Fruit fly (Drosophila melanogaster) whole organism, embryonic: Measurements from ENCODE around the gene FASN2.

Experiments
- CG10209 ChIP-seq: fragments of 200-800 bp; sonication (Bioruptor generic); optimal IDR thresholded peaks from 3 replicates; lab custom pipeline; 2017; ENCODE audit warnings: missing biosample characterization, mild to moderate bottlenecking, missing genetic modification characterization, missing genetic modification reagents
- CG10366 ChIP-seq: fragments of 200-800 bp; sonication (Bioruptor generic); IDR thresholded peaks from 2 replicates; pipeline ENCODE4 v1.3.6; 2022; ENCODE audit warnings: missing biosample characterization, missing genetic modification characterization
- CG11456 ChIP-seq: fragments of 200-800 bp; sonication (Bioruptor generic); IDR thresholded peaks from 3 replicates; pipeline ENCODE4 v1.3.6; 2022; ENCODE audit warnings: missing biosample characterization, missing genetic modification characterization
- CG13287 ChIP-seq: fragments of 200-800 bp; sonication (Bioruptor generic); IDR thresholded peaks from 2 replicates; pipeline ENCODE4 v1.3.6; 2022; ENCODE audit warnings: missing biosample characterization, missing genetic modification characterization; ENCODE audit not compliant: partially characterized antibody
- CG15479 ChIP-seq: fragments of 200-800 bp; sonication (Bioruptor generic); optimal IDR thresholded peaks from 3 replicates; lab custom pipeline; 2019; ENCODE audit warnings: missing biosample characterization, mild to moderate bottlenecking, missing genetic modification characterization, moderate library complexity
- CG17568 ChIP-seq: fragments of 200-800 bp; sonication (Bioruptor generic); optimal IDR thresholded peaks from 2 replicates; lab custom pipeline; 2018; ENCODE audit warnings: missing biosample characterization, mild to moderate bottlenecking, missing genetic modification characterization, moderate library complexity
- CG17912 ChIP-seq: fragments of 200-800 bp; sonication (Bioruptor generic); optimal IDR thresholded peaks from 2 replicates; lab custom pipeline; 2018; ENCODE audit warnings: missing biosample characterization, mild to moderate bottlenecking, missing genetic modification characterization
- CG18011 ChIP-seq: fragments of 200-800 bp; sonication (Bioruptor generic); optimal IDR thresholded peaks from 2 replicates; lab custom pipeline; 2017; ENCODE audit warnings: missing biosample characterization, missing genetic modification characterization, mild to moderate bottlenecking, moderate library complexity, missing genotype
- CG18262 ChIP-seq: fragments of 200-800 bp; optimal IDR thresholded peaks from 3 replicates; lab custom pipeline; 2019; ENCODE audit warnings: missing biosample characterization, mild to moderate bottlenecking, missing genetic modification characterization, moderate library complexity
- CG18599 ChIP-seq: fragments of 200-800 bp; sonication (Bioruptor generic); optimal IDR thresholded peaks from 3 replicates; lab custom pipeline; 2017; ENCODE audit warnings: missing biosample characterization, missing genetic modification characterization, mild to moderate bottlenecking, moderate library complexity, missing genetic modification reagents
- CG2129 ChIP-seq: fragments of 200-800 bp; sonication (Bioruptor generic); IDR thresholded peaks from 2 replicates; pipeline ENCODE4 v1.3.6; 2022; ENCODE audit warnings: missing biosample characterization, missing genetic modification characterization; ENCODE audit not compliant: partially characterized antibody
- CG32532 ChIP-seq: fragments of 200-800 bp; sonication (Bioruptor generic); IDR thresholded peaks from 2 replicates; pipeline ENCODE4 v1.3.6; 2022; ENCODE audit warnings: missing biosample characterization, missing genetic modification characterization
- CG4854 ChIP-seq: fragments of 200-800 bp; sonication (Bioruptor generic); optimal IDR thresholded peaks from 2 replicates; lab custom pipeline; 2016; ENCODE audit warnings: missing biosample characterization, missing genetic modification characterization, inconsistent platforms
- CG5245 ChIP-seq: fragments of 200-800 bp; sonication (Bioruptor generic); optimal IDR thresholded peaks from 3 replicates; lab custom pipeline; 2016; ENCODE audit warnings: missing biosample characterization, missing genetic modification characterization
- CG7271 ChIP-seq: fragments of 200-800 bp; sonication (Bioruptor generic); optimal IDR thresholded peaks from 2 replicates; lab custom pipeline; 2018; ENCODE audit warnings: missing biosample characterization, mild to moderate bottlenecking, missing genetic modification characterization, moderate library complexity
- CG7556 ChIP-seq: fragments of 200-800 bp; sonication (Bioruptor generic); optimal IDR thresholded peaks from 2 replicates; lab custom pipeline; 2017; ENCODE audit warnings: missing biosample characterization, mild to moderate bottlenecking, missing genetic modification characterization
- CG7745 ChIP-seq: fragments of 200-800 bp; sonication (Bioruptor generic); optimal IDR thresholded peaks from 2 replicates; lab custom pipeline; 2018; ENCODE audit warnings: missing biosample characterization, mild to moderate bottlenecking, missing genetic modification characterization, moderate library complexity
- CG7963 ChIP-seq: fragments of 200-800 bp; sonication (Bioruptor generic); IDR thresholded peaks from 3 replicates; pipeline ENCODE4 v1.3.6; 2022; ENCODE audit warnings: missing biosample characterization, missing genetic modification characterization; ENCODE audit not compliant: partially characterized antibody
- CG9215 ChIP-seq: fragments of 200-800 bp; sonication (Bioruptor generic); IDR thresholded peaks from 2 replicates; pipeline ENCODE4 v1.3.6; 2022; ENCODE audit warnings: missing biosample characterization, missing genetic modification characterization
- CG9437 ChIP-seq: fragments of 200-800 bp; sonication (Bioruptor generic); optimal IDR thresholded peaks from 2 replicates; lab custom pipeline; 2018; ENCODE audit warnings: missing biosample characterization, mild to moderate bottlenecking, missing genetic modification characterization
- CG9609 ChIP-seq: fragments of 200-800 bp; sonication (Bioruptor generic); optimal IDR thresholded peaks from 3 replicates; lab custom pipeline; 2016; ENCODE audit warnings: missing biosample characterization, missing genetic modification characterization
- CG9876 ChIP-seq: fragments of 200-800 bp; sonication (Bioruptor generic); optimal IDR thresholded peaks from 2 replicates; lab custom pipeline; 2016; ENCODE audit warnings: missing biosample characterization, missing genetic modification characterization
- Ets65A ChIP-seq: fragments of 200-800 bp; sonication (Bioruptor generic); peaks from one replicate; lab custom pipeline; 2016; ENCODE audit warnings: missing biosample characterization, missing genetic modification characterization
- Fer3 ChIP-seq: fragments of 200-800 bp; sonication (Bioruptor generic); optimal IDR thresholded peaks from 2 replicates; lab custom pipeline; 2018; ENCODE audit warnings: missing biosample characterization, mild to moderate bottlenecking, missing genetic modification characterization, moderate library complexity
- Hey ChIP-seq: fragments of 200-800 bp; sonication (Bioruptor generic); optimal IDR thresholded peaks from 3 replicates; lab custom pipeline; 2018; ENCODE audit warnings: missing biosample characterization, mild to moderate bottlenecking, missing genetic modification characterization
- Hr51 ChIP-seq, 2 experiments: fragments of 200-800 bp; sonication (Bioruptor generic); optimal IDR thresholded peaks; 2 replicates in 1 of 2; 3 replicates in 1 of 2; lab custom pipeline; 2016 to 2018; ENCODE audit warnings: missing biosample characterization in 2 of 2, missing genetic modification characterization in 2 of 2, mild to moderate bottlenecking in 1 of 2, moderate library complexity in 1 of 2
- Jarid2 ChIP-seq: fragments of 200-800 bp; sonication (Bioruptor generic); optimal IDR thresholded peaks from 3 replicates; lab custom pipeline; 2017; ENCODE audit warnings: mild to moderate bottlenecking, missing biosample characterization, missing genetic modification reagents, missing genetic modification characterization
- NfI ChIP-seq: fragments of 200-800 bp; sonication (Bioruptor generic); optimal IDR thresholded peaks from 3 replicates; lab custom pipeline; 2018; ENCODE audit warnings: missing biosample characterization, mild to moderate bottlenecking, missing genetic modification characterization, moderate library complexity
- Sry-δ ChIP-seq: fragments of 200-800 bp; sonication (Bioruptor generic); optimal IDR thresholded peaks from 2 replicates; lab custom pipeline; 2016; ENCODE audit warnings: missing biosample characterization, missing genetic modification characterization
- Tbp ChIP-seq: fragments of >200 bp; optimal IDR thresholded peaks from 2 replicates; lab custom pipeline; 2018; ENCODE audit warnings: missing biosample characterization, missing genetic modification characterization
- fd102C ChIP-seq: fragments of 200-800 bp; sonication (Bioruptor generic); optimal IDR thresholded peaks from 2 replicates; lab custom pipeline; 2018; ENCODE audit warnings: missing biosample characterization, mild to moderate bottlenecking, missing genetic modification characterization, moderate library complexity
- hkb ChIP-seq, 2 experiments: fragments of 200-800 bp in 1 of 2; fragments of >200 bp in 1 of 2; sonication (Bioruptor generic) in 1 of 2; IDR thresholded peaks in 1 of 2; optimal IDR thresholded peaks in 1 of 2; 2 replicates each; pipeline versions ENCODE4 v1.3.6 to Lab custom; 2017 to 2022; ENCODE audit warnings: missing biosample characterization in 1 of 2, missing genetic modification characterization in 1 of 2
- lola ChIP-seq, 3 experiments: fragments of >200 bp in 2 of 3; fragments of 200-800 bp in 1 of 3; sonication (Bioruptor generic) in 1 of 3; optimal IDR thresholded peaks; 2 replicates each; lab custom pipeline; 2017 to 2019; ENCODE audit warnings: missing biosample characterization in 3 of 3, missing genetic modification characterization in 3 of 3, mild to moderate bottlenecking in 1 of 3, moderate library complexity in 1 of 3
- p53 ChIP-seq: fragments of 200-800 bp; sonication (Bioruptor generic); optimal IDR thresholded peaks from 2 replicates; lab custom pipeline; 2016; ENCODE audit warnings: missing biosample characterization, missing genetic modification characterization
- prd ChIP-seq, 3 experiments: fragments of >200 bp in 2 of 3; fragments of 200-800 bp in 1 of 3; sonication (Bioruptor generic) in 1 of 3; optimal IDR thresholded peaks in 2 of 3; IDR thresholded peaks in 1 of 3; 2 replicates in 2 of 3; 3 replicates in 1 of 3; pipeline versions ENCODE4 v1.3.6 to Lab custom; 2017 to 2022; ENCODE audit warnings: missing biosample characterization in 1 of 3, missing genetic modification characterization in 1 of 3
- row ChIP-seq: fragments of 200-800 bp; sonication (Bioruptor generic); IDR thresholded peaks from 3 replicates; pipeline ENCODE4 v1.3.6; 2022; ENCODE audit warnings: missing biosample characterization, missing genetic modification characterization
- shn ChIP-seq: fragments of 200-800 bp; sonication (Bioruptor generic); optimal IDR thresholded peaks from 3 replicates; lab custom pipeline; 2016; ENCODE audit warnings: missing biosample characterization, missing genetic modification characterization
- so ChIP-seq: fragments of 200-800 bp; sonication (Bioruptor generic); IDR thresholded peaks from 3 replicates; pipeline ENCODE4 v1.3.6; 2022; ENCODE audit warnings: missing biosample characterization, missing genetic modification characterization
- tll ChIP-seq, 2 experiments: fragments of 200-800 bp in 1 of 2; fragments of >200 bp in 1 of 2; sonication (Bioruptor generic) in 1 of 2; optimal IDR thresholded peaks; 2 replicates each; lab custom pipeline; 2017 to 2019; ENCODE audit warnings: missing biosample characterization in 2 of 2, missing genetic modification characterization in 2 of 2, mild to moderate bottlenecking in 1 of 2, moderate library complexity in 1 of 2
- trh ChIP-seq: fragments of 200-800 bp; sonication (Bioruptor generic); optimal IDR thresholded peaks from 2 replicates; lab custom pipeline; 2016; ENCODE audit warnings: missing biosample characterization, missing genetic modification characterization
- twi ChIP-seq: fragments of 200-800 bp; optimal IDR thresholded peaks from 2 replicates; lab custom pipeline; 2019; ENCODE audit warnings: missing biosample characterization, mild to moderate bottlenecking, missing genetic modification characterization, moderate library complexity
- zen ChIP-seq: fragments of 200-800 bp; sonication (Bioruptor generic); optimal IDR thresholded peaks from 3 replicates; lab custom pipeline; 2018; ENCODE audit warnings: missing biosample characterization, mild to moderate bottlenecking, missing genetic modification characterization, moderate library complexity

FASN2 gene

dm6 chr2L:3058772-3059623 is 15.3 kb downstream of the FASN2 start (continued):
- no peak for TF ChIP-seq p53 (GFP tag; lab: Kevin White, UChicago)
- peak; percentile 3 for TF ChIP-seq CG9876 (GFP tag; lab: Kevin White, UChicago)
- TF ChIP-seq so (GFP tag; lab: Robert Waterston, UW), result no peak
- no peak for TF ChIP-seq Hr51 (GFP tag; optimal IDR thresholded peaks at IDR 0.05; lab: Kevin White, UChicago)
- peak; percentile 17 for TF ChIP-seq CG9437
- peak; percentile 40 for TF ChIP-seq CG7556 (GFP tag; lab: Kevin White, UChicago)
- peak; percentile 51 for TF ChIP-seq CG18599
- peak; percentile 30 for TF ChIP-seq Fer3 (tag; lab: Kevin White, UChicago)

dm6 chr2L:3059624-3059919 is 15.8 kb downstream of the FASN2 start:
- TF ChIP-seq CG7963 (no peak), Ets65A (peak; percentile 44), CG9609 (no peak), CG9215 (GFP tag; lab: Robert Waterston, UW) (no peak), CG2129 (no peak), NfI (GFP tag; lab: Kevin White, UChicago) (no peak), row (GFP tag; lab: Robert Waterston, UW) (0 out of 3 replicates have a peak, but pooled peaks have one; percentile 1), trh (no peak), CG7745 (tag; lab: Kevin White, UChicago) (no peak), Hey (tag; lab: Kevin White, UChicago) (no peak), CG10209 (GFP tag; lab: Kevin White, UChicago) (no peak), CG13287 (GFP tag; lab: Robert Waterston, UW) (no peak), shn (GFP tag; lab: Kevin White, UChicago) (no peak), hkb (optimal IDR thresholded peaks at IDR 0.05; lab: Kevin White, UChicago) (peak; percentile 94), hkb (GFP tag; IDR thresholded peaks at IDR 0.05; lab: Robert Waterston, UW) (no peak), CG4854 (GFP tag; lab: Kevin White, UChicago) (no peak), Sry-δ (no peak), CG11456 (0 out of 3 replicates have a peak, but pooled peaks have one; percentile 22), CG18011 (GFP tag; lab: Kevin White, UChicago) (no peak), CG17568 (GFP tag; lab: Kevin White, UChicago) (no peak), lola (GFP tag; optimal IDR thresholded peaks at IDR 0.05; lab: Kevin White, UChicago) (no peak), CG32532 (GFP tag; lab: Robert Waterston, UW) (0 out of 2 replicates have a peak, but pooled peaks have one; percentile 10), Tbp (no peak)

- TF ChIP-seq CG10366 (GFP tag; lab: Robert Waterston, UW) (no peak), CG18262 (tag; lab: Kevin White, UChicago) (no peak), fd102C (peak; percentile 24), prd (optimal IDR thresholded peaks at IDR 0.05; lab: Kevin White, UChicago) (no peak), prd (GFP tag; IDR thresholded peaks at IDR 0.05; lab: Robert Waterston, UW) (peak; percentile 15; the same call in 1 of the 3 replicates), tll (GFP tag; optimal IDR thresholded peaks at IDR 0.05; lab: Kevin White, UChicago) (peak in 1 of 2 experiments; percentile 96), CG5245 (GFP tag; lab: Kevin White, UChicago) (no peak), Jarid2 (GFP tag; lab: Kevin White, UChicago) (no peak), zen (peak; percentile 27), CG17912 (GFP tag; lab: Kevin White, UChicago) (no peak), twi (tag; lab: Kevin White, UChicago) (peak; percentile 25), CG7271 (tag; lab: Kevin White, UChicago) (peak; percentile 68), CG15479 (GFP tag; lab: Kevin White, UChicago) (peak; percentile 54)
Observed at dm6 chr2L:3078741-3079140, 35.0 kb downstream of the FASN2 start.
